Worm (Caenorhabditis elegans) whole organism, L4 larva: Measurements from ENCODE around the gene K07F5.7.

ENCODE experiments used
- F49E8.2 ChIP-seq: sonication (generic microtip); optimal IDR thresholded peaks from 2 replicates; lab custom pipeline; 2016; ENCODE audit warnings: missing compliant biosample characterization, mild to moderate bottlenecking, missing genetic modification characterization, borderline replicate concordance
- aha-1 ChIP-seq: fragments of 150-350 bp; peaks from one replicate; lab custom pipeline; 2014; ENCODE audit warnings: missing biosample characterization, missing genetic modification characterization
- ceh-62 ChIP-seq: sonication (generic microtip); optimal IDR thresholded peaks from 2 replicates; lab custom pipeline; 2017; ENCODE audit warnings: missing biosample characterization, missing genetic modification characterization
- hif-1 ChIP-seq, 2 experiments: sonication (generic microtip); optimal IDR thresholded peaks; 2 replicates each; lab custom pipeline; 2016 to 2017; ENCODE audit warnings: missing compliant biosample characterization in 2 of 2, missing genetic modification characterization in 2 of 2, missing genetic modification reagents in 2 of 2, missing genotype in 2 of 2, mild to moderate bottlenecking in 1 of 2
- jun-1 ChIP-seq: fragments of 150-350 bp; optimal IDR thresholded peaks from 2 replicates; lab custom pipeline; 2014; ENCODE audit warnings: missing biosample characterization, missing genetic modification reagents, missing genetic modification characterization
- lin-39 ChIP-seq: fragments of 150-350 bp; optimal IDR thresholded peaks from 2 replicates; lab custom pipeline; 2014; ENCODE audit warnings: missing biosample characterization, missing genetic modification reagents, missing genetic modification characterization
- nhr-76 ChIP-seq: fragments of 150-350 bp; optimal IDR thresholded peaks from 2 replicates; lab custom pipeline; 2014; ENCODE audit warnings: missing biosample characterization, missing genetic modification characterization
- pha-4 ChIP-seq, 2 experiments: fragments of 150-350 bp in 1 of 2; fragments of 200-800 bp in 1 of 2; sonication (Bioruptor generic) in 1 of 2; IDR thresholded peaks in 1 of 2; optimal IDR thresholded peaks in 1 of 2; 2 replicates each; pipeline versions ENCODE4 v1.3.6 to Lab custom; 2014 to 2022; ENCODE audit warnings: missing genetic modification characterization in 2 of 2, missing genetic modification reagents in 2 of 2, missing biosample characterization in 1 of 2, missing compliant biosample characterization in 1 of 2

ce11 chrIV:9891938-9892337 lies 44.0 kb upstream of the K07F5.7 start, which contains the start of gene F32B6.4:
- TF ChIP-seq aha-1 (tag; lab: Kevin White, UChicago) = no peak
- no peak for TF ChIP-seq ceh-62 (tag; lab: Kevin White, UChicago)
- no peak for TF ChIP-seq lin-39 (tag; lab: Kevin White, UChicago)
- no peak for TF ChIP-seq nhr-76 (tag; lab: Kevin White, UChicago)
- TF ChIP-seq F49E8.2 (tag; lab: Kevin White, UChicago) = no peak
- TF ChIP-seq jun-1 (tag; lab: Kevin White, UChicago) = no peak
- no peak for TF ChIP-seq hif-1 (tag; optimal IDR thresholded peaks at IDR 0.05; lab: Kevin White, UChicago)
- no peak for TF ChIP-seq pha-4 (GFP tag; IDR thresholded peaks at IDR 0.05; lab: Robert Waterston, UW)
- no peak for TF ChIP-seq pha-4 (tag; optimal IDR thresholded peaks at IDR 0.05; lab: Kevin White, UChicago)
